Fruit fly (Drosophila melanogaster) whole organism, prepupa: ENCODE data around the gene CG15922.

ENCODE experiments used
- CG10631 ChIP-seq: fragments of 200-800 bp; sonication (Bioruptor generic); optimal IDR thresholded peaks from 2 replicates; lab custom pipeline; 2016; ENCODE audit warnings: missing biosample characterization, missing genetic modification characterization
- CG10669 ChIP-seq: fragments of 200-800 bp; sonication (Bioruptor generic); optimal IDR thresholded peaks from 3 replicates; lab custom pipeline; 2018; ENCODE audit warnings: missing biosample characterization, mild to moderate bottlenecking, missing genetic modification characterization, moderate library complexity
- CG11294 ChIP-seq: fragments of 200-800 bp; sonication (Bioruptor generic); IDR thresholded peaks from 2 replicates; pipeline ENCODE4 v1.3.6; 2022; ENCODE audit warnings: missing biosample characterization, missing genetic modification characterization
- CG11762 ChIP-seq: fragments of 200-800 bp; sonication (Bioruptor generic); optimal IDR thresholded peaks from 3 replicates; lab custom pipeline; 2016; ENCODE audit warnings: missing biosample characterization, missing genetic modification characterization; ENCODE audit not compliant: insufficient read depth
- CG15336 ChIP-seq: fragments of 200-800 bp; sonication (Bioruptor generic); IDR thresholded peaks from 2 replicates; pipeline ENCODE4 v1.3.6; 2022; ENCODE audit warnings: missing biosample characterization, missing genetic modification characterization
- CG1621 ChIP-seq: fragments of 200-800 bp; sonication (Bioruptor generic); optimal IDR thresholded peaks from 3 replicates; lab custom pipeline; 2018; ENCODE audit warnings: missing biosample characterization, mild to moderate bottlenecking, missing genetic modification characterization
- CG3032 ChIP-seq: fragments of 200-800 bp; optimal IDR thresholded peaks from 2 replicates; lab custom pipeline; 2019; ENCODE audit warnings: missing biosample characterization, mild to moderate bottlenecking, missing genetic modification characterization, moderate library complexity
- CG31627 ChIP-seq: fragments of 200-800 bp; sonication (Bioruptor generic); optimal IDR thresholded peaks from 3 replicates; lab custom pipeline; 2016; ENCODE audit warnings: missing biosample characterization, missing genetic modification characterization
- CG34406 ChIP-seq: fragments of 200-800 bp; sonication (Bioruptor generic); optimal IDR thresholded peaks from 3 replicates; lab custom pipeline; 2016; ENCODE audit warnings: missing biosample characterization, missing genetic modification characterization
- CG3919 ChIP-seq: fragments of 200-800 bp; sonication (Bioruptor generic); optimal IDR thresholded peaks from 3 replicates; lab custom pipeline; 2016; ENCODE audit warnings: missing biosample characterization, missing genetic modification characterization
- CG6163 ChIP-seq: fragments of 200-800 bp; sonication (Bioruptor generic); IDR thresholded peaks from 3 replicates; pipeline ENCODE4 v1.3.6; 2022; ENCODE audit warnings: missing biosample characterization, missing genetic modification characterization
- CG6276 ChIP-seq: fragments of 200-800 bp; sonication (Bioruptor generic); optimal IDR thresholded peaks from 2 replicates; lab custom pipeline; 2017; ENCODE audit warnings: missing biosample characterization, mild to moderate bottlenecking, missing genetic modification characterization
- CG6792 ChIP-seq: fragments of 200-800 bp; sonication (Bioruptor generic); optimal IDR thresholded peaks from 3 replicates; lab custom pipeline; 2016; ENCODE audit warnings: missing biosample characterization, missing genetic modification characterization
- CG6808 ChIP-seq: fragments of 200-800 bp; sonication (Bioruptor generic); optimal IDR thresholded peaks from 3 replicates; lab custom pipeline; 2017; ENCODE audit warnings: missing biosample characterization, missing genetic modification characterization, mild to moderate bottlenecking, moderate library complexity, missing genetic modification reagents
- CG7368 ChIP-seq: fragments of 200-800 bp; sonication (Bioruptor generic); optimal IDR thresholded peaks from 3 replicates; lab custom pipeline; 2016; ENCODE audit warnings: missing biosample characterization, missing genetic modification characterization
- CG8119 ChIP-seq: fragments of 200-800 bp; sonication (Bioruptor generic); IDR thresholded peaks from 3 replicates; pipeline ENCODE4 v1.3.6; 2022; ENCODE audit warnings: missing biosample characterization, missing genetic modification characterization
- CG8319 ChIP-seq: fragments of 200-800 bp; sonication (Bioruptor generic); optimal IDR thresholded peaks from 3 replicates; lab custom pipeline; 2016; ENCODE audit warnings: missing biosample characterization, missing genetic modification characterization
- CG8632 ChIP-seq: fragments of 200-800 bp; sonication (Bioruptor generic); optimal IDR thresholded peaks from 3 replicates; lab custom pipeline; 2016; ENCODE audit warnings: missing biosample characterization, missing genetic modification characterization
- CG9139 ChIP-seq: fragments of 200-800 bp; sonication (Bioruptor generic); optimal IDR thresholded peaks from 3 replicates; lab custom pipeline; 2017; ENCODE audit warnings: missing biosample characterization, mild to moderate bottlenecking, missing genetic modification characterization
- Eip75B ChIP-seq: fragments of 200-800 bp; sonication (Bioruptor generic); optimal IDR thresholded peaks from 3 replicates; lab custom pipeline; 2016; ENCODE audit warnings: missing biosample characterization, missing genetic modification characterization
- Eip78C ChIP-seq: fragments of 200-800 bp; sonication (Bioruptor generic); peaks from one replicate; lab custom pipeline; 2016; ENCODE audit warnings: missing biosample characterization, missing genetic modification characterization
- Ets21C ChIP-seq: fragments of 200-800 bp; sonication (Bioruptor generic); optimal IDR thresholded peaks from 3 replicates; lab custom pipeline; 2016; ENCODE audit warnings: missing biosample characterization, missing genetic modification characterization
- Ets96B ChIP-seq: fragments of 200-800 bp; optimal IDR thresholded peaks from 2 replicates; lab custom pipeline; 2019; ENCODE audit warnings: missing biosample characterization, mild to moderate bottlenecking, missing genetic modification characterization, moderate library complexity
- Gug ChIP-seq: fragments of 200-800 bp; sonication (Bioruptor generic); IDR thresholded peaks from 2 replicates; pipeline ENCODE4 v1.3.6; 2022; ENCODE audit warnings: missing biosample characterization, missing genetic modification characterization
- Hr38 ChIP-seq: sonication (Bioruptor generic); optimal IDR thresholded peaks from 2 replicates; lab custom pipeline; 2016; ENCODE audit warnings: missing biosample characterization, missing genetic modification characterization
- Hr39 ChIP-seq: fragments of 200-800 bp; sonication (Bioruptor generic); optimal IDR thresholded peaks from 2 replicates; lab custom pipeline; 2016; ENCODE audit warnings: missing biosample characterization, missing genetic modification characterization
- Hr4 ChIP-seq: fragments of 200-800 bp; sonication (Bioruptor generic); optimal IDR thresholded peaks from 3 replicates; lab custom pipeline; 2016; ENCODE audit warnings: missing biosample characterization, missing genetic modification characterization
- Lpt ChIP-seq: fragments of 200-800 bp; sonication (Bioruptor generic); optimal IDR thresholded peaks from 3 replicates; lab custom pipeline; 2016; ENCODE audit warnings: missing biosample characterization, missing genetic modification characterization
- Met ChIP-seq: fragments of 200-800 bp; sonication (Bioruptor generic); optimal IDR thresholded peaks from 3 replicates; lab custom pipeline; 2016; ENCODE audit warnings: missing biosample characterization, missing genetic modification characterization
- OdsH ChIP-seq: fragments of 200-800 bp; sonication (Bioruptor generic); optimal IDR thresholded peaks from 3 replicates; lab custom pipeline; 2016; ENCODE audit warnings: missing biosample characterization, missing genetic modification characterization
- Sox102F ChIP-seq: fragments of 200-800 bp; sonication (Bioruptor generic); optimal IDR thresholded peaks from 2 replicates; lab custom pipeline; 2016; ENCODE audit warnings: missing biosample characterization, mild to moderate bottlenecking, missing genetic modification characterization
- Sox14 ChIP-seq: fragments of 200-800 bp; sonication (Bioruptor generic); optimal IDR thresholded peaks from 3 replicates; lab custom pipeline; 2016; ENCODE audit warnings: missing biosample characterization, missing genetic modification characterization
- Sox15 ChIP-seq: fragments of 200-800 bp; sonication (Bioruptor generic); optimal IDR thresholded peaks from 3 replicates; lab custom pipeline; 2016; ENCODE audit warnings: missing biosample characterization, missing genetic modification characterization
- achi ChIP-seq: fragments of 200-800 bp; sonication (Bioruptor generic); optimal IDR thresholded peaks from 3 replicates; lab custom pipeline; 2016; ENCODE audit warnings: missing biosample characterization, missing genetic modification characterization
- acj6 ChIP-seq: fragments of 200-800 bp; sonication (Bioruptor generic); optimal IDR thresholded peaks from 3 replicates; lab custom pipeline; 2016; ENCODE audit warnings: missing biosample characterization, missing genetic modification characterization
- cyc ChIP-seq: fragments of 200-800 bp; sonication (Bioruptor generic); optimal IDR thresholded peaks from 3 replicates; lab custom pipeline; 2016; ENCODE audit warnings: missing biosample characterization, missing genetic modification characterization
- dac ChIP-seq: fragments of 200-800 bp; sonication (Bioruptor generic); optimal IDR thresholded peaks from 2 replicates; lab custom pipeline; 2017; ENCODE audit warnings: missing biosample characterization, mild to moderate bottlenecking, missing genetic modification characterization
- dsx ChIP-seq: fragments of 200-800 bp; optimal IDR thresholded peaks from 3 replicates; lab custom pipeline; 2019; ENCODE audit warnings: missing biosample characterization, mild to moderate bottlenecking, missing genetic modification characterization, moderate library complexity; ENCODE audit not compliant: poor library complexity, severe bottlenecking
- eg ChIP-seq: fragments of 200-800 bp; sonication (Bioruptor generic); IDR thresholded peaks from 3 replicates; pipeline ENCODE4 v1.3.6; 2022; ENCODE audit warnings: missing biosample characterization, missing genetic modification characterization
- esn ChIP-seq: fragments of 200-800 bp; sonication (Bioruptor generic); optimal IDR thresholded peaks from 2 replicates; lab custom pipeline; 2016; ENCODE audit warnings: missing biosample characterization, mild to moderate bottlenecking, missing genetic modification characterization, moderate library complexity
- fd59A ChIP-seq: fragments of 200-800 bp; sonication (Bioruptor generic); optimal IDR thresholded peaks from 2 replicates; lab custom pipeline; 2017; ENCODE audit warnings: missing biosample characterization, mild to moderate bottlenecking, missing genetic modification characterization, missing genetic modification reagents
- fd85E ChIP-seq: fragments of 200-800 bp; sonication (Bioruptor generic); optimal IDR thresholded peaks from 3 replicates; lab custom pipeline; 2016; ENCODE audit warnings: missing biosample characterization, missing genetic modification characterization
- fkh ChIP-seq: fragments of 200-800 bp; sonication (Bioruptor generic); optimal IDR thresholded peaks from 3 replicates; lab custom pipeline; 2017; ENCODE audit warnings: missing biosample characterization, mild to moderate bottlenecking, missing genetic modification characterization, moderate library complexity
- net ChIP-seq: fragments of 200-800 bp; sonication (Bioruptor generic); optimal IDR thresholded peaks from 3 replicates; lab custom pipeline; 2016; ENCODE audit warnings: missing biosample characterization, missing genetic modification characterization
- spab ChIP-seq: fragments of 200-800 bp; sonication (Bioruptor generic); optimal IDR thresholded peaks from 2 replicates; lab custom pipeline; 2017; ENCODE audit warnings: missing biosample characterization, mild to moderate bottlenecking, missing genetic modification characterization, missing genetic modification reagents
- ss ChIP-seq, 2 experiments: fragments of 200-800 bp; sonication (Bioruptor generic); optimal IDR thresholded peaks; 2 replicates in 1 of 2; 3 replicates in 1 of 2; lab custom pipeline; 2017 to 2018; ENCODE audit warnings: mild to moderate bottlenecking in 2 of 2, missing biosample characterization in 2 of 2, missing genetic modification characterization in 2 of 2, moderate library complexity in 1 of 2
- svp ChIP-seq: fragments of 200-800 bp; sonication (Bioruptor generic); peaks from one replicate; lab custom pipeline; 2016; ENCODE audit warnings: missing biosample characterization, missing genetic modification characterization
- topi ChIP-seq: fragments of 200-800 bp; sonication (Bioruptor generic); optimal IDR thresholded peaks from 3 replicates; lab custom pipeline; 2016; ENCODE audit warnings: missing biosample characterization, missing genetic modification characterization

The CG15922 gene

DNA sequence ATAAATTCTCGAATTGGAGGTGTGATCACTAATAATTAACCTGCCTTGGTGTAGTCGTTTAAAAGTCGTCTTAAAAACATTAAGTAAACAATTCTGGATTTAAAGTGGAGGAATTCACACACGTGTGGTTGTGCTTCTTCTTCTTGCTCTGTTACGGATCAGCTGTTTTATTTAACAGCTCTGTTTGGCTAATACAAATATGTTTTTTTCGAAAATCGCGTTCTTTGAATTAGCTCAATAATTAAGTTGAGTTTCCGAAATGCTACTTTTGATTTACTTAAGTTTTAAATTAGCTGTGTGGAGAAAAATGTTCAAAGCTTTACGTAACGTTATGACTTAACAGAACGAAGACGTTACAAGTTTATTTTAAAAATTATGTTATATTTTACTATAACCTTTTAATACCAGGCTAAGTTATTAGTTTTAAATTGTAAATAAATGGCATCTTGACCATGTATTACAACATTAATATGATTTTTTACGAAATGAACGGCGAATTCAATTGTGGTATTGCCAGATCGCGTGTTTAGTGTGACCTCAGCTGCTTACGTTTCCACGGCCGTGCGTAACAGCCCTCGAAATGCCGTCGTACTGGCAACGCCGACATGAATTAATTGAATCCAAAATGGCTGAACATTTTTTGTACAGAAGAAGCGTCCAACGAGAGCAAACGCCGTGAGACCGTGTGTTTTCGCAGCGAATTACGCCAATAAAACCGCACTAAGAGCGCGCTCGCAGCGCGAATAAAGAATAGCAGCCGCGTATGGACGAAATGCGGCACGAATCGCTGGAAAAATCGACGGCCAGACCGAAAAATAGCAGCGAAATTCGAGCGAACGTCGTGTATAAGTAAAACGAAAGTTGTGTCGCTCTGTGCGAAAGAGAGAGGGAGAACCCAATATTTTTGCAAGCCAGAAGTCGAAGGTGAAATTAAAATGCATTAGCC, 32.7 kb upstream of the CG15922 start, which contains the start of the genes Pus1 and bon (continued):
- TF ChIP-seq Hr39 (peak; percentile 26), CG1621 (peak; percentile 58), CG10669 (GFP tag; lab: Kevin White, UChicago) (no peak)

DNA sequence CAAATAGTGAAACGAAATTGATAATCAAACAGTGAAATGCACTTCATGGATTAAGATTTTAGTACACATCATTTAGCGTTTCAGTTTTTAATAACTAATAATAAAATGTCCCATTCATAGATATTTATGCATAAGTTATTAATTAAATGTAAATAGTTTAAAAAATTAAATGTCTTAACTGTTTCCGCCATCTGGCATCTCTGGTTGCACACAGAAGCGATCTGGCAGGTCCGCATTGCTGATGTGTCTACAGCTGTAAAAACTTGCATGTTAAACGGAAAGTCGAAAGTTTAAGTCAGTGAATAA, 28.4 kb upstream of the CG15922 start, which contains the start of gene Srp72:
TSS of gene Srp72 (plus strand) at position 232 of the 306 bp plus-strand sequence.
- TF ChIP-seq fkh (GFP tag; lab: Kevin White, UChicago) (peak; percentile 13), OdsH (peak; percentile 54), achi (GFP tag; lab: Kevin White, UChicago) (peak; percentile 56), Hr39 (peak; percentile 45), cyc (peak; percentile 31), Hr4 (GFP tag; lab: Kevin White, UChicago) (peak; percentile 59), CG6792 (peak; percentile 6), fd85E (GFP tag; lab: Kevin White, UChicago) (no peak), CG10631 (GFP tag; lab: Kevin White, UChicago) (peak; percentile 48), CG11294 (peak; percentile 8; the same call in 1 of the 2 replicates), Met (GFP tag; lab: Kevin White, UChicago) (peak; percentile 55), CG6808 (peak; percentile 41), Sox102F (GFP tag; lab: Kevin White, UChicago) (peak; percentile 20), CG8632 (GFP tag; lab: Kevin White, UChicago) (peak; percentile 29), Ets21C (GFP tag; lab: Kevin White, UChicago) (peak; percentile 0), CG15336 (GFP tag; lab: Robert Waterston, UW) (peak; percentile 34; the same call in 1 of the 2 replicates), Sox15 (GFP tag; lab: Kevin White, UChicago) (peak; percentile 40), CG9139 (GFP tag; lab: Kevin White, UChicago) (no peak), CG11762 (GFP tag; lab: Kevin White, UChicago) (no peak), Lpt (GFP tag; lab: Kevin White, UChicago) (peak; percentile 35), CG6163 (no peak), Eip75B (GFP tag; lab: Kevin White, UChicago) (peak; percentile 40), dac (GFP tag; lab: Kevin White, UChicago) (no peak), CG3919 (GFP tag; lab: Kevin White, UChicago) (peak; percentile 52), CG7368 (GFP tag; lab: Kevin White, UChicago) (peak; percentile 35), fd59A (GFP tag; lab: Kevin White, UChicago) (no peak), CG1621 (no peak), eg (GFP tag; lab: Robert Waterston, UW) (peak; percentile 49; the same call in 1 of the 3 replicates), CG6276 (GFP tag; lab: Kevin White, UChicago) (no peak), svp (peak; percentile 81), Eip78C (GFP tag; lab: Kevin White, UChicago) (peak; percentile 77), Sox14 (GFP tag; lab: Kevin White, UChicago) (peak; percentile 26), esn (GFP tag; lab: Kevin White, UChicago) (peak; percentile 60), Ets96B (tag; lab: Kevin White, UChicago) (no peak), topi (GFP tag; lab: Kevin White, UChicago) (peak; percentile 45), CG34406 (GFP tag; lab: Kevin White, UChicago) (peak; percentile 44), CG31627 (GFP tag; lab: Kevin White, UChicago) (peak; percentile 43), CG8319 (GFP tag; lab: Kevin White, UChicago) (peak; percentile 54), CG8119 (GFP tag; lab: Robert Waterston, UW) (peak; percentile 58; the same call in 1 of the 3 replicates), CG10669 (GFP tag; lab: Kevin White, UChicago) (peak; percentile 41), ss (GFP tag; optimal IDR thresholded peaks at IDR 0.05; lab: Kevin White, UChicago) (peak in 1 of 2 experiments; percentile 15), net (GFP tag; lab: Kevin White, UChicago) (no peak), Gug (peak; percentile 36; the same call in 1 of the 2 replicates), spab (GFP tag; lab: Kevin White, UChicago) (no peak), acj6 (GFP tag; lab: Kevin White, UChicago) (peak; percentile 58), CG3032 (tag; lab: Kevin White, UChicago) (peak; percentile 28), Hr38 (GFP tag; lab: Kevin White, UChicago) (no peak), dsx (GFP tag; lab: Kevin White, UChicago) (no peak)
